Fruit fly (Drosophila melanogaster) whole organism, embryonic: Measurements from ENCODE around the gene Pk34A.

Experiments
- Abd-B ChIP-seq: fragments of 200-800 bp; sonication (Bioruptor generic); optimal IDR thresholded peaks from 2 replicates; lab custom pipeline; 2018; ENCODE audit warnings: missing biosample characterization, mild to moderate bottlenecking, missing genetic modification characterization, moderate library complexity
- B-H1 ChIP-seq: fragments of 200-800 bp; sonication (Bioruptor generic); IDR thresholded peaks from 3 replicates; pipeline ENCODE4 v1.3.6; 2022; ENCODE audit warnings: missing biosample characterization, missing genetic modification characterization
- BtbVII ChIP-seq: fragments of 200-800 bp; sonication (Bioruptor generic); optimal IDR thresholded peaks from 3 replicates; lab custom pipeline; 2017; ENCODE audit warnings: missing biosample characterization, mild to moderate bottlenecking, missing genetic modification characterization
- Bteb2 ChIP-seq: fragments of 200-800 bp; sonication (Bioruptor generic); optimal IDR thresholded peaks from 2 replicates; lab custom pipeline; 2016; ENCODE audit warnings: missing biosample characterization, missing genetic modification characterization
- CG10267 ChIP-seq: fragments of 200-800 bp; sonication (Bioruptor generic); optimal IDR thresholded peaks from 2 replicates; lab custom pipeline; 2018; ENCODE audit warnings: missing biosample characterization, mild to moderate bottlenecking, missing genetic modification characterization, moderate library complexity
- CG11456 ChIP-seq: fragments of 200-800 bp; sonication (Bioruptor generic); IDR thresholded peaks from 3 replicates; pipeline ENCODE4 v1.3.6; 2022; ENCODE audit warnings: missing biosample characterization, missing genetic modification characterization
- CG11695 ChIP-seq: fragments of 200-800 bp; sonication (Bioruptor generic); IDR thresholded peaks from 3 replicates; pipeline ENCODE4 v1.3.6; 2022; ENCODE audit warnings: missing biosample characterization, missing genetic modification characterization
- CG12104 ChIP-seq: fragments of 200-800 bp; sonication (Bioruptor generic); optimal IDR thresholded peaks from 3 replicates; lab custom pipeline; 2016; ENCODE audit warnings: missing biosample characterization, missing genetic modification characterization
- CG12219 ChIP-seq: fragments of 200-800 bp; sonication (Bioruptor generic); optimal IDR thresholded peaks from 3 replicates; lab custom pipeline; 2018; ENCODE audit warnings: missing biosample characterization, mild to moderate bottlenecking, missing genetic modification characterization
- CG13894 ChIP-seq: fragments of 200-800 bp; sonication (Bioruptor generic); optimal IDR thresholded peaks from 3 replicates; lab custom pipeline; 2018; ENCODE audit warnings: missing biosample characterization, mild to moderate bottlenecking, missing genetic modification characterization, moderate library complexity
- CG14014 ChIP-seq: fragments of 200-800 bp; sonication (Bioruptor generic); IDR thresholded peaks from 2 replicates; pipeline ENCODE4 v1.3.6; 2022; ENCODE audit warnings: missing biosample characterization, missing genetic modification characterization
- CG15514 ChIP-seq: fragments of 200-800 bp; sonication (Bioruptor generic); optimal IDR thresholded peaks from 3 replicates; lab custom pipeline; 2017; ENCODE audit warnings: missing biosample characterization, missing genetic modification characterization, mild to moderate bottlenecking, moderate library complexity, missing genetic modification reagents
- CG1602 ChIP-seq: fragments of 200-800 bp; sonication (Bioruptor generic); optimal IDR thresholded peaks from 3 replicates; lab custom pipeline; 2016; ENCODE audit warnings: missing biosample characterization, missing genetic modification characterization
- CG17385 ChIP-seq: fragments of 200-800 bp; sonication (Bioruptor generic); optimal IDR thresholded peaks from 3 replicates; lab custom pipeline; 2018; ENCODE audit warnings: missing biosample characterization, mild to moderate bottlenecking, missing genetic modification characterization
- CG2875 ChIP-seq: fragments of 200-800 bp; sonication (Bioruptor generic); optimal IDR thresholded peaks from 2 replicates; lab custom pipeline; 2017; ENCODE audit warnings: missing biosample characterization, mild to moderate bottlenecking, missing genetic modification characterization, missing genetic modification reagents
- CG31388 ChIP-seq: fragments of 200-800 bp; sonication (Bioruptor generic); optimal IDR thresholded peaks from 2 replicates; lab custom pipeline; 2016; ENCODE audit warnings: missing biosample characterization, missing genetic modification characterization
- CG3163 ChIP-seq: fragments of 200-800 bp; sonication (Bioruptor generic); optimal IDR thresholded peaks from 3 replicates; lab custom pipeline; 2016; ENCODE audit warnings: missing biosample characterization, missing genetic modification characterization
- CG33557 ChIP-seq: fragments of 200-800 bp; sonication (Bioruptor generic); optimal IDR thresholded peaks from 2 replicates; lab custom pipeline; 2019; ENCODE audit warnings: missing biosample characterization, mild to moderate bottlenecking, missing genetic modification characterization, moderate library complexity
- CG34224 ChIP-seq: fragments of 200-800 bp; sonication (Bioruptor generic); IDR thresholded peaks from 3 replicates; pipeline ENCODE4 v1.3.6; 2022; ENCODE audit warnings: missing biosample characterization, missing genetic modification characterization; ENCODE audit not compliant: partially characterized antibody
- CG3838 ChIP-seq: fragments of 200-800 bp; sonication (Bioruptor generic); optimal IDR thresholded peaks from 3 replicates; lab custom pipeline; 2016; ENCODE audit warnings: missing biosample characterization, missing genetic modification characterization
- CG4730 ChIP-seq: fragments of 200-800 bp; sonication (Bioruptor generic); IDR thresholded peaks from 2 replicates; pipeline ENCODE4 v1.3.6; 2022; ENCODE audit warnings: missing biosample characterization, missing genetic modification characterization
- CG4820 ChIP-seq: fragments of 200-800 bp; sonication (Bioruptor generic); optimal IDR thresholded peaks from 3 replicates; lab custom pipeline; 2016; ENCODE audit warnings: missing biosample characterization, missing genetic modification characterization
- CG6791 ChIP-seq: fragments of 200-800 bp; sonication (Bioruptor generic); IDR thresholded peaks from 3 replicates; pipeline ENCODE4 v1.3.6; 2022; ENCODE audit warnings: missing biosample characterization, missing genetic modification characterization; ENCODE audit not compliant: partially characterized antibody
- CG7357 ChIP-seq: fragments of 200-800 bp; sonication (Bioruptor generic); IDR thresholded peaks from 3 replicates; pipeline ENCODE4 v1.3.6; 2022; ENCODE audit warnings: missing biosample characterization, missing genetic modification characterization
- CG7556 ChIP-seq: fragments of 200-800 bp; sonication (Bioruptor generic); optimal IDR thresholded peaks from 2 replicates; lab custom pipeline; 2017; ENCODE audit warnings: missing biosample characterization, mild to moderate bottlenecking, missing genetic modification characterization
- CG7786 ChIP-seq: fragments of 200-800 bp; sonication (Bioruptor generic); optimal IDR thresholded peaks from 2 replicates; lab custom pipeline; 2016; ENCODE audit warnings: missing biosample characterization, missing genetic modification characterization
- CG7987 ChIP-seq: fragments of 200-800 bp; sonication (Bioruptor generic); optimal IDR thresholded peaks from 2 replicates; lab custom pipeline; 2018; ENCODE audit warnings: missing biosample characterization, mild to moderate bottlenecking, missing genetic modification characterization, moderate library complexity
- CG8478 ChIP-seq: fragments of >200 bp; optimal IDR thresholded peaks from 2 replicates; lab custom pipeline; 2018
- CHES-1-like ChIP-seq: fragments of 200-800 bp; sonication (Bioruptor generic); optimal IDR thresholded peaks from 2 replicates; lab custom pipeline; 2016; ENCODE audit warnings: missing biosample characterization, missing genetic modification characterization
- Chrac-16 ChIP-seq: fragments of 200-800 bp; sonication (Bioruptor generic); optimal IDR thresholded peaks from 3 replicates; lab custom pipeline; 2016; ENCODE audit warnings: missing biosample characterization, missing genetic modification characterization
- D19B ChIP-seq: fragments of 200-800 bp; sonication (Bioruptor generic); optimal IDR thresholded peaks from 2 replicates; lab custom pipeline; 2017; ENCODE audit warnings: missing biosample characterization, mild to moderate bottlenecking, missing genetic modification characterization
- Dek ChIP-seq: fragments of 200-800 bp; sonication (Bioruptor generic); optimal IDR thresholded peaks from 3 replicates; lab custom pipeline; 2019; ENCODE audit warnings: missing biosample characterization, mild to moderate bottlenecking, missing genetic modification characterization, moderate library complexity
- Elba2 ChIP-seq: fragments of 200-800 bp; sonication (Bioruptor generic); optimal IDR thresholded peaks from 3 replicates; lab custom pipeline; 2016; ENCODE audit warnings: missing biosample characterization, missing genetic modification characterization
- HLH3B ChIP-seq: fragments of 200-800 bp; sonication (Bioruptor generic); IDR thresholded peaks from 2 replicates; pipeline ENCODE4 v1.3.6; 2022; ENCODE audit warnings: missing biosample characterization, missing genetic modification characterization
- MBD-R2 ChIP-seq: fragments of 200-800 bp; sonication (Bioruptor generic); IDR thresholded peaks from 2 replicates; pipeline ENCODE4 v1.3.6; 2022; ENCODE audit warnings: missing biosample characterization, missing genetic modification characterization
- Ravus ChIP-seq: fragments of 200-800 bp; sonication (Bioruptor generic); IDR thresholded peaks from 2 replicates; pipeline ENCODE4 v1.3.6; 2022; ENCODE audit warnings: missing biosample characterization, missing genetic modification characterization
- bigmax ChIP-seq: fragments of 200-800 bp; sonication (Bioruptor generic); optimal IDR thresholded peaks from 2 replicates; lab custom pipeline; 2018; ENCODE audit warnings: missing biosample characterization, mild to moderate bottlenecking, missing genetic modification characterization
- cas ChIP-seq: fragments of 200-800 bp; sonication (Bioruptor generic); IDR thresholded peaks from 2 replicates; pipeline ENCODE4 v1.3.6; 2022; ENCODE audit warnings: missing biosample characterization, missing genetic modification characterization
- chm ChIP-seq: fragments of 200-800 bp; sonication (Bioruptor generic); IDR thresholded peaks from 2 replicates; pipeline ENCODE4 v1.3.6; 2022; ENCODE audit warnings: missing biosample characterization, missing genetic modification characterization
- corto ChIP-seq: fragments of 200-800 bp; sonication (Bioruptor generic); optimal IDR thresholded peaks from 2 replicates; lab custom pipeline; 2016; ENCODE audit warnings: missing biosample characterization, mild to moderate bottlenecking, missing genetic modification characterization, moderate library complexity
- dimm ChIP-seq: fragments of 200-800 bp; sonication (Bioruptor generic); IDR thresholded peaks from 2 replicates; pipeline ENCODE4 v1.3.6; 2022; ENCODE audit warnings: missing biosample characterization, missing genetic modification characterization
- fru ChIP-seq: fragments of >200 bp; optimal IDR thresholded peaks from 2 replicates; lab custom pipeline; 2017
- gfzf ChIP-seq: fragments of 200-800 bp; sonication (Bioruptor generic); optimal IDR thresholded peaks from 2 replicates; lab custom pipeline; 2016; ENCODE audit warnings: missing biosample characterization, mild to moderate bottlenecking, missing genetic modification characterization, moderate library complexity
- ind ChIP-seq: fragments of 200-800 bp; sonication (Bioruptor generic); optimal IDR thresholded peaks from 3 replicates; lab custom pipeline; 2016; ENCODE audit warnings: missing biosample characterization, missing genetic modification characterization
- inv ChIP-seq: fragments of 200-800 bp; sonication (Bioruptor generic); IDR thresholded peaks from 2 replicates; pipeline ENCODE4 v1.3.6; 2022; ENCODE audit warnings: missing biosample characterization, missing genetic modification characterization; ENCODE audit not compliant: partially characterized antibody
- oc ChIP-seq: fragments of 200-800 bp; sonication (Bioruptor generic); optimal IDR thresholded peaks from 2 replicates; lab custom pipeline; 2018; ENCODE audit warnings: missing biosample characterization, mild to moderate bottlenecking, missing genetic modification characterization, moderate library complexity
- pan ChIP-seq, 4 experiments: fragments of >200 bp in 3 of 4; fragments of 200-800 bp in 1 of 4; sonication (Bioruptor generic) in 1 of 4; optimal IDR thresholded peaks in 3 of 4; IDR thresholded peaks in 1 of 4; 2 replicates each; pipeline versions ENCODE4 v1.3.6 to Lab custom; 2017 to 2022; ENCODE audit warnings: missing biosample characterization in 2 of 4, missing genetic modification characterization in 2 of 4, mixed read lengths in 1 of 4
- repo ChIP-seq: fragments of 200-800 bp; sonication (Bioruptor generic); optimal IDR thresholded peaks from 2 replicates; lab custom pipeline; 2016; ENCODE audit warnings: missing biosample characterization, missing genetic modification characterization
- sd ChIP-seq: fragments of 200-800 bp; sonication (Bioruptor generic); optimal IDR thresholded peaks from 3 replicates; lab custom pipeline; 2018; ENCODE audit warnings: missing biosample characterization, mild to moderate bottlenecking, missing genetic modification characterization, moderate library complexity
- wdn ChIP-seq: fragments of 200-800 bp; sonication (Bioruptor generic); IDR thresholded peaks from 2 replicates; pipeline ENCODE4 v1.3.6; 2022; ENCODE audit warnings: missing biosample characterization, missing genetic modification characterization

Gene Pk34A

dm6 chr2L:13203437-13204137 is 45.0 kb downstream of the Pk34A start, which contains the start of gene Pect (continued):
- TF ChIP-seq CG17385 (peak; percentile 5), CG8478 (lab: Kevin White, UChicago) (no peak), CG12219 (no peak), CG11456 (GFP tag; lab: Robert Waterston, UW) (no peak), CG10267 (tag; lab: Kevin White, UChicago) (peak; percentile 60), CG3838 (no peak), CG33557 (GFP tag; lab: Kevin White, UChicago) (no peak), CG2875 (no peak), B-H1 (no peak), CG4730 (no peak), CG13894 (peak; percentile 79), CG7357 (no peak), oc (tag; lab: Kevin White, UChicago) (no peak), sd (no peak), CG12104 (GFP tag; lab: Kevin White, UChicago) (peak; percentile 8), CG3163 (GFP tag; lab: Kevin White, UChicago) (no peak), CG4820 (GFP tag; lab: Kevin White, UChicago) (no peak), bigmax (no peak), cas (GFP tag; lab: Robert Waterston, UW) (no peak), repo (GFP tag; lab: Kevin White, UChicago) (no peak), fru (no peak), CG7786 (GFP tag; lab: Kevin White, UChicago) (no peak), Elba2 (GFP tag; lab: Kevin White, UChicago) (no peak), gfzf (GFP tag; lab: Kevin White, UChicago) (peak; percentile 89), CG7987 (GFP tag; lab: Kevin White, UChicago) (no peak), HLH3B (GFP tag; lab: Robert Waterston, UW) (no peak; the same call in 1 of the 2 replicates), CG31388 (no peak), D19B (GFP tag; lab: Kevin White, UChicago) (no peak), corto (no peak), inv (GFP tag; lab: Robert Waterston, UW) (peak; percentile 44; the same call in 1 of the 2 replicates), CG7556 (GFP tag; lab: Kevin White, UChicago) (no peak), BtbVII (GFP tag; lab: Kevin White, UChicago) (peak; percentile 4), Ravus (GFP tag; lab: Robert Waterston, UW) (no peak), CG15514 (GFP tag; lab: Kevin White, UChicago) (peak; percentile 98), CG6791 (GFP tag; lab: Robert Waterston, UW) (no peak), Bteb2 (no peak), CG1602 (GFP tag; lab: Kevin White, UChicago) (peak; percentile 43), CG14014 (GFP tag; lab: Robert Waterston, UW) (peak; percentile 19; the same call in 1 of the 2 replicates), CG34224 (GFP tag; lab: Robert Waterston, UW) (peak; percentile 32; the same call in 1 of the 3 replicates), CHES-1-like (no peak), Dek (tag; lab: Kevin White, UChicago) (peak; percentile 58), pan (optimal IDR thresholded peaks at IDR 0.05; lab: Kevin White, UChicago) (no peak), pan (GFP tag; optimal IDR thresholded peaks at IDR 0.05 in 1 of 2, IDR thresholded peaks at IDR 0.05 in 1 of 2) (peak in 1 of 2 experiments; percentile 4), MBD-R2 (GFP tag; lab: Robert Waterston, UW) (0 out of 2 replicates have a peak, but pooled peaks have one; percentile 12), chm (GFP tag; lab: Robert Waterston, UW) (peak; percentile 63; the same call in 1 of the 2 replicates), CG11695 (GFP tag; lab: Robert Waterston, UW) (no peak), ind (no peak), Chrac-16 (no peak), Abd-B (GFP tag; lab: Kevin White, UChicago) (no peak), dimm (GFP tag; lab: Robert Waterston, UW) (no peak), wdn (GFP tag; lab: Robert Waterston, UW) (no peak)
